Worm (Caenorhabditis elegans) whole organism, L1 larva: ENCODE data around the gene F02C9.1.

Experiments used
- blmp-1 ChIP-seq: fragments of 150-350 bp; optimal IDR thresholded peaks from 2 replicates; lab custom pipeline; 2014; ENCODE audit warnings: missing biosample characterization, missing genetic modification characterization
- ceh-82 ChIP-seq, 3 experiments: fragments of 150-350 bp in 1 of 3; sonication (generic microtip) in 2 of 3; optimal IDR thresholded peaks; 2 replicates each; lab custom pipeline; 2014 to 2017; ENCODE audit warnings: missing biosample characterization in 3 of 3, missing genetic modification characterization in 3 of 3
- egl-13 ChIP-seq: sonication (generic microtip); optimal IDR thresholded peaks from 2 replicates; lab custom pipeline; 2016; ENCODE audit warnings: missing genotype, missing genetic modification reagents, missing genetic modification characterization, missing compliant biosample characterization
- elt-3 ChIP-seq, 6 experiments: fragments of 150-350 bp in 1 of 6; sonication (generic microtip); optimal IDR thresholded peaks; 2 replicates each; lab custom pipeline; 2017 to 2018; ENCODE audit warnings: missing biosample characterization in 6 of 6, missing genetic modification characterization in 6 of 6, inconsistent platforms in 1 of 6
- fkh-10 ChIP-seq: sonication (generic microtip); optimal IDR thresholded peaks from 2 replicates; lab custom pipeline; 2017; ENCODE audit warnings: missing biosample characterization, missing genetic modification reagents, missing genetic modification characterization
- lin-13 ChIP-seq: fragments of 150-350 bp; optimal IDR thresholded peaks from 2 replicates; lab custom pipeline; 2014; ENCODE audit warnings: missing biosample characterization, missing genetic modification reagents, missing genetic modification characterization
- lin-15B ChIP-seq: fragments of 150-350 bp; sonication (generic microtip); optimal IDR thresholded peaks from 3 replicates; lab custom pipeline; 2014; ENCODE audit warnings: missing biosample characterization, missing genetic modification characterization
- lin-39 ChIP-seq: fragments of 150-350 bp; optimal IDR thresholded peaks from 2 replicates; lab custom pipeline; 2014; ENCODE audit warnings: missing biosample characterization, missing genetic modification reagents, missing genetic modification characterization
- lsy-2 ChIP-seq, 2 experiments: fragments of 150-350 bp; optimal IDR thresholded peaks; 2 replicates each; lab custom pipeline; 2014; ENCODE audit warnings: missing biosample characterization in 2 of 2, missing genetic modification characterization in 2 of 2
- sox-4 ChIP-seq: sonication (generic microtip); optimal IDR thresholded peaks from 2 replicates; lab custom pipeline; 2016; ENCODE audit warnings: missing genetic modification characterization, missing compliant biosample characterization
- swsn-7 ChIP-seq: sonication (generic microtip); optimal IDR thresholded peaks from 2 replicates; lab custom pipeline; 2016; ENCODE audit warnings: missing genetic modification characterization, missing compliant biosample characterization
- tbx-2 ChIP-seq: sonication (generic microtip); optimal IDR thresholded peaks from 2 replicates; lab custom pipeline; 2016; ENCODE audit warnings: missing genetic modification characterization, missing compliant biosample characterization
- zag-1 ChIP-seq: fragments of 150-350 bp; optimal IDR thresholded peaks from 2 replicates; lab custom pipeline; 2014; ENCODE audit warnings: missing biosample characterization, missing genetic modification characterization

- TF ChIP-seq elt-3 (tag; optimal IDR thresholded peaks at IDR 0.05; lab: Kevin White, UChicago) (no peak), ceh-82 (tag; optimal IDR thresholded peaks at IDR 0.05; lab: Kevin White, UChicago) (no peak), lin-15B (tag; lab: Kevin White, UChicago) (no peak), swsn-7 (tag; lab: Kevin White, UChicago) (no peak), egl-13 (tag; lab: Kevin White, UChicago) (no peak), lsy-2 (tag; optimal IDR thresholded peaks at IDR 0.05; lab: Kevin White, UChicago) (no peak), zag-1 (tag; lab: Kevin White, UChicago) (no peak), lin-13 (no peak), sox-4 (tag; lab: Kevin White, UChicago) (no peak), lin-39 (tag; lab: Kevin White, UChicago) (no peak), blmp-1 (tag; lab: Kevin White, UChicago) (no peak), fkh-10 (GFP tag; lab: Kevin White, UChicago) (no peak), tbx-2 (no peak)
Observed at ce11 chrV:3155072-3155471, 16.6 kb downstream of the F02C9.1 start, which contains the start of gene srab-7.
